Fruit fly (Drosophila melanogaster): ENCODE data around the gene Acbp3.

Gene Acbp3

DNA sequence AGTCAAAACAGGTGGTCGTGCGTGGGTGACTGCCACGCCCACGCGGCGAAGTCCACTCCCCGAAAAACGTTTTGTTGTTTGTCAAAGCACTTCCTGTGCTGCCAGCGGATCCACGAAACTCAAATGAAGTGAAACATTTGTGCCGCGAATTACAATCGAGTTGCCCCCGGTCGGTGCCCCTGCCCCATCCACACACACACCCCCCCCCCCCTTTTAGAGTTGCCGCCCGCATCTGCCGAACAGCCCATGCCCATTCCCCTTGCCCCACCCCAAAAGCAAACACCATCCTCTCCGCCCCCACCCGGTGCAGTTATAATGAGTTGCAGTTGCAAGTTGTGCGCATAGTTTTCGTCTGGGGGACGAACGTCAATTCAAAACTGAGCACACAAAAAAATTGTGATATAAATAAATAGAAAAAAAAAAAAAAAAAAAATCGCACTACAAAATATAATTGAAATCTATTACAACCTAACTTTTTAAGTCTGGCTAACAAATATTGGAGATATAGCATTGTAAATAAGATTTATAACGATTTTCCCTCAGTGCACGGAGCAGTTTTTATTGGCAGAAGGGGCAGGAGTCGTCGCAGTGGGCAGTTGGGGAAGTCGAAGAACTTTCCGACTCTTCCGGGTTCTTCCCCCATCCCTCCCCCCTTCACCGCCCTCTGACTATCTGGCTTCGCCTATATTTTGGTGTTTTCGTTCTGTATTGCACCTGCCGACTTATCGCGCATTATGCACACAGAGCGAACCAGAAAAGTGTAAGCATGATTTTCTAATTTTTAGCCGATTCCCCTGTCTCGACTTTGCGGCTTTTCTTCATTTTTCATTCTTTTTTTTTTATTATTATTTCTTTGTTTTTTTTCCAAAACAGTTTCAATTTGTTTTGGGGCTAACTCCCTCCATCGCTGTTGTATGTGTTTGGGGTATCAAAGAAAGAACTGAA, 21.1 kb downstream of the Acbp3 start (continued):
- TF ChIP-seq CG10462 (GFP tag; optimal IDR thresholded peaks at IDR 0.05) = peak; percentile 39
- no peak for TF ChIP-seq CG17612 (GFP tag; IDR thresholded peaks at IDR 0.05)
- no peak for TF ChIP-seq Lim3 (GFP tag; IDR thresholded peaks at IDR 0.05)
- TF ChIP-seq pnt (GFP tag; optimal IDR thresholded peaks at IDR 0.05) = no peak
- no peak for TF ChIP-seq CG17568 (GFP tag; optimal IDR thresholded peaks at IDR 0.05)
- TF ChIP-seq CG1647 (GFP tag; optimal IDR thresholded peaks at IDR 0.05) = no peak
- TF ChIP-seq D19B (GFP tag; optimal IDR thresholded peaks at IDR 0.05) = no peak
- 0 out of 2 replicates have a peak, but pooled peaks have one; percentile 7 for TF ChIP-seq bbx (GFP tag; IDR thresholded peaks at IDR 0.05; ENCODE audit: partially characterized antibody)
- TF ChIP-seq CG31388 (GFP tag; optimal IDR thresholded peaks at IDR 0.05) = no peak
- TF ChIP-seq Bdp1 (GFP tag; optimal IDR thresholded peaks at IDR 0.05) = no peak
- peak; percentile 26 for TF ChIP-seq CG13123 (GFP tag; optimal IDR thresholded peaks at IDR 0.05)
- no peak for TF ChIP-seq CG15696 (tag; optimal IDR thresholded peaks at IDR 0.05)
- TF ChIP-seq lilli (GFP tag; optimal IDR thresholded peaks at IDR 0.05) = peak; percentile 10
- TF ChIP-seq CG13296 (GFP tag; optimal IDR thresholded peaks at IDR 0.05) = no peak
- TF ChIP-seq hb (GFP tag; IDR thresholded peaks at IDR 0.05; ENCODE audit: partially characterized antibody) = no peak
- peak; percentile 62 for TF ChIP-seq D19A (tag; optimal IDR thresholded peaks at IDR 0.05)
- TF ChIP-seq pita (GFP tag; optimal IDR thresholded peaks at IDR 0.05) = no peak
- TF ChIP-seq Asciz (GFP tag; optimal IDR thresholded peaks at IDR 0.05) = peak; percentile 43
- peak; percentile 87 for TF ChIP-seq ci (GFP tag; IDR thresholded peaks at IDR 0.05)
- TF ChIP-seq bsh (GFP tag; optimal IDR thresholded peaks at IDR 0.05) = peak in 1 of 2 experiments; percentile 92
- no peak for TF ChIP-seq Trl (optimal IDR thresholded peaks at IDR 0.05)
- no peak for TF ChIP-seq Trl (GFP tag; optimal IDR thresholded peaks at IDR 0.05)
- TF ChIP-seq NfI (GFP tag; optimal IDR thresholded peaks at IDR 0.05) = no peak
- TF ChIP-seq CG13424 (tag; optimal IDR thresholded peaks at IDR 0.05) = peak; percentile 41
- no peak for TF ChIP-seq CG9797 (GFP tag; optimal IDR thresholded peaks at IDR 0.05)
- TF ChIP-seq chm (GFP tag; IDR thresholded peaks at IDR 0.05) = peak; percentile 65; the same call in 1 of the 2 replicates
- TF ChIP-seq br (optimal IDR thresholded peaks at IDR 0.05) = no peak
- no peak for TF ChIP-seq CG15514 (GFP tag; optimal IDR thresholded peaks at IDR 0.05)
- peak; percentile 12 for TF ChIP-seq CG10431 (GFP tag; optimal IDR thresholded peaks at IDR 0.05)
- TF ChIP-seq CG13894 (tag; optimal IDR thresholded peaks at IDR 0.05) = no peak
- TF ChIP-seq PHDP (tag; optimal IDR thresholded peaks at IDR 0.05) = peak; percentile 61
- peak; percentile 38 for TF ChIP-seq Abd-B (GFP tag; optimal IDR thresholded peaks at IDR 0.05)
- no peak for TF ChIP-seq ham (GFP tag; IDR thresholded peaks at IDR 0.05)
- TF ChIP-seq sens (GFP tag) = peak; percentile 92
- no peak for TF ChIP-seq fd102C (GFP tag; optimal IDR thresholded peaks at IDR 0.05)
- no peak for TF ChIP-seq CG1233 (GFP tag; optimal IDR thresholded peaks at IDR 0.05)
- TF ChIP-seq CG2116 (GFP tag; optimal IDR thresholded peaks at IDR 0.05) = no peak
- TF ChIP-seq gce (GFP tag; IDR thresholded peaks at IDR 0.05) = peak; percentile 53; the same call in 1 of the 3 replicates
- TF ChIP-seq Jarid2 (GFP tag; optimal IDR thresholded peaks at IDR 0.05) = no peak
- TF ChIP-seq crol (GFP tag; IDR thresholded peaks at IDR 0.05) = peak; percentile 79
- no peak for TF ChIP-seq caup (GFP tag; optimal IDR thresholded peaks at IDR 0.05; ENCODE audit: severe bottlenecking)
- TF ChIP-seq CG7745 (tag; optimal IDR thresholded peaks at IDR 0.05) = peak; percentile 53
- TF ChIP-seq Dek (tag; optimal IDR thresholded peaks at IDR 0.05) = no peak
- TF ChIP-seq CG4730 (GFP tag; IDR thresholded peaks at IDR 0.05) = peak; percentile 48; the same call in 1 of the 2 replicates
- peak; percentile 70; the same call in 1 of the 2 replicates for TF ChIP-seq lmd (GFP tag; IDR thresholded peaks at IDR 0.05)
- TF ChIP-seq ato (GFP tag; IDR thresholded peaks at IDR 0.05; ENCODE audit: partially characterized antibody) = no peak
- no peak for TF ChIP-seq repo (GFP tag; optimal IDR thresholded peaks at IDR 0.05)
- TF ChIP-seq CG14860 (GFP tag; IDR thresholded peaks at IDR 0.05; ENCODE audit: partially characterized antibody) = no peak

All from whole organism, embryonic.